Worm (Caenorhabditis elegans) whole organism, midembryonic: ENCODE measurements around the gene pals-20.

Source experiments
- cog-1 ChIP-seq: sonication (generic microtip); optimal IDR thresholded peaks from 2 replicates; lab custom pipeline; 2016; ENCODE audit warnings: missing genetic modification characterization, missing compliant biosample characterization
- flt-1 ChIP-seq: fragments of 200-800 bp; sonication (Bioruptor generic); IDR thresholded peaks from 2 replicates; pipeline ENCODE4 v1.3.6; 2022; ENCODE audit warnings: missing genetic modification characterization, missing compliant biosample characterization
- klf-2 ChIP-seq: fragments of 200-800 bp; sonication (Bioruptor generic); conservative IDR thresholded peaks from 2 replicates; pipeline ENCODE4 v1.3.6; 2022; ENCODE audit warnings: missing genetic modification reagents, missing genetic modification characterization, missing compliant biosample characterization
- ref-1 ChIP-seq: fragments of 200-800 bp; sonication (Bioruptor generic); conservative IDR thresholded peaks from 2 replicates; pipeline ENCODE4 v1.3.6; 2022; ENCODE audit warnings: missing genetic modification reagents, missing genetic modification characterization, missing compliant biosample characterization
- ztf-23 ChIP-seq: fragments of 200-800 bp; sonication (Bioruptor generic); IDR thresholded peaks from 2 replicates; pipeline ENCODE4 v1.3.6; 2022; ENCODE audit warnings: missing genetic modification reagents, missing genetic modification characterization, missing compliant biosample characterization

ce11 chrIII:1436738-1437137 is 48.6 kb upstream of the pals-20 start:
- TF ChIP-seq flt-1 (GFP tag; lab: Robert Waterston, UW): no peak
- TF ChIP-seq cog-1 (tag; lab: Kevin White, UChicago): no peak
- no peak for TF ChIP-seq ztf-23 (GFP tag; lab: Robert Waterston, UW)
- no peak for TF ChIP-seq klf-2 (GFP tag; lab: Robert Waterston, UW)
- no peak for TF ChIP-seq ref-1 (GFP tag; lab: Robert Waterston, UW)
